Fruit fly (Drosophila melanogaster): ENCODE results near the gene CG11537.
A peak's percentile ranks its signal among the peaks of the same experiment; 100 is the strongest.

Gene CG11537

DNA sequence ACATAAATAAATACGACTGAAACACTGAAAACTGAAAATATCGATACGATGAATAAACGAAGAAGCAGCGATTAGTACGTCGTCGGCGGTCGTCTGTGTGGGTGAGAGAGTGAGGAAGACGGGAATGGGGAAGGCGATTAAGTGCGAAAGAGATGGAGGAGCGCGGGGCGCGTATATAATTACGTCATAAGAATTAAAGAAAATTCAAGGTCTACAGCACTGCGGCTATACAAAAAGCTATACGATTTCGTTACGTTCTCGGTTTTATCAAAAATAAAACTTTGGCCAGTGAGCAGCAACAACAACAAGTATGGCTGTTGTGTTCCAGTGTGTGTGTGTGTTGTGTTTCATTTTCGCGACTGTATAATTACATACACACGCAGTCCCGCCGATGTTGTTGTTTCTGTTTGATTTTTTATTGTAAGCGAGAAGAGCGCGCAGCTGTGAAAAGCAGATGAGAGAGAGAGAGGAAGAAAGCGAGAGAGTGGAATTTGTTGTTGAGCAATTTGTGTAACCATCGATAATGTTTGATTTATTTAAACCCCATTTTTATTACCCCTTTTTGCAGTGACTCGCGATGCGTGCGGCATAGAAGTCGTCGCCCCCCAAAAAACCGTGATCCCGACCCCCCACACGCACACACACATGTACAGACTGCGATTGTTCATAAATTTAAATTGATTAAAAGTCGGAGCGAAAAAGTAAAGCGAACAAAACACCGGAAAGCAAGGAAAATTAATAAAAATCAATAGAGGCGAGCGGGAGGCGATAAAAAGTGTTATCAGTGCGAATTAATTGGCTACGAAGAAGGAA is 6.0 kb upstream of the CG11537 start (continued):
- TF ChIP-seq Meics (GFP tag; optimal IDR thresholded peaks at IDR 0.05), result peak; percentile 76
- TF ChIP-seq Doc3 (GFP tag; IDR thresholded peaks at IDR 0.05; ENCODE audit: partially characterized antibody), result no peak
- peak; percentile 99 for TF ChIP-seq abd-A (tag; optimal IDR thresholded peaks at IDR 0.05)
- peak; percentile 86 for TF ChIP-seq sr (GFP tag; IDR thresholded peaks at IDR 0.05)
- TF ChIP-seq Eip74EF (GFP tag; optimal IDR thresholded peaks at IDR 0.05), result no peak
- no peak for TF ChIP-seq CG10431 (GFP tag; optimal IDR thresholded peaks at IDR 0.05)
- no peak for TF ChIP-seq ap (GFP tag; IDR thresholded peaks at IDR 0.05)
- TF ChIP-seq CG10565 (GFP tag; optimal IDR thresholded peaks at IDR 0.05), result no peak
- 0 out of 3 replicates have a peak, but pooled peaks have one; percentile 12 for TF ChIP-seq ci (GFP tag; IDR thresholded peaks at IDR 0.05)
- peak; percentile 63 for TF ChIP-seq CG18599 (GFP tag; optimal IDR thresholded peaks at IDR 0.05)
- peak; percentile 45 for TF ChIP-seq CG4328 (GFP tag; optimal IDR thresholded peaks at IDR 0.05)
- TF ChIP-seq row (GFP tag; IDR thresholded peaks at IDR 0.05), result 0 out of 3 replicates have a peak, but pooled peaks have one; percentile 39
- 0 out of 2 replicates have a peak, but pooled peaks have one; percentile 25 for TF ChIP-seq nerfin-2 (GFP tag; IDR thresholded peaks at IDR 0.05; ENCODE audit: partially characterized antibody)
- TF ChIP-seq trh (GFP tag; optimal IDR thresholded peaks at IDR 0.05), result no peak
- no peak for TF ChIP-seq Jarid2 (GFP tag; optimal IDR thresholded peaks at IDR 0.05)
- no peak for TF ChIP-seq CG11247 (GFP tag; IDR thresholded peaks at IDR 0.05)
- no peak for TF ChIP-seq tin (GFP tag; optimal IDR thresholded peaks at IDR 0.05)
- no peak for TF ChIP-seq bigmax (GFP tag; optimal IDR thresholded peaks at IDR 0.05)
- no peak for TF ChIP-seq CG3065 (GFP tag; optimal IDR thresholded peaks at IDR 0.05)
- TF ChIP-seq nerfin-1 (tag; optimal IDR thresholded peaks at IDR 0.05), result no peak
- TF ChIP-seq Rx (GFP tag; IDR thresholded peaks at IDR 0.05), result no peak
- TF ChIP-seq sd (tag; optimal IDR thresholded peaks at IDR 0.05), result peak; percentile 80
- peak; percentile 23; the same call in 1 of the 2 replicates for TF ChIP-seq ranshi (GFP tag; IDR thresholded peaks at IDR 0.05)
- TF ChIP-seq grau (tag; optimal IDR thresholded peaks at IDR 0.05), result no peak
- TF ChIP-seq C15 (GFP tag; IDR thresholded peaks at IDR 0.05), result no peak
- no peak for TF ChIP-seq CG18262 (tag; optimal IDR thresholded peaks at IDR 0.05)
- 0 out of 3 replicates have a peak, but pooled peaks have one; percentile 32 for TF ChIP-seq zfh1 (GFP tag; IDR thresholded peaks at IDR 0.05)
- TF ChIP-seq D (optimal IDR thresholded peaks at IDR 0.05), result no peak
- TF ChIP-seq D (GFP tag; optimal IDR thresholded peaks at IDR 0.05), result no peak
- TF ChIP-seq Atf6 (GFP tag; IDR thresholded peaks at IDR 0.05), result peak; percentile 51; the same call in 1 of the 2 replicates
- peak; percentile 46 for TF ChIP-seq cwo (GFP tag; optimal IDR thresholded peaks at IDR 0.05)
- no peak for TF ChIP-seq CG7372 (GFP tag; IDR thresholded peaks at IDR 0.05)
- no peak for TF ChIP-seq Myb (GFP tag; optimal IDR thresholded peaks at IDR 0.05)
- TF ChIP-seq CG9727 (GFP tag; optimal IDR thresholded peaks at IDR 0.05), result no peak
- no peak for TF ChIP-seq CG10274 (GFP tag; optimal IDR thresholded peaks at IDR 0.05)
- TF ChIP-seq aop (GFP tag; IDR thresholded peaks at IDR 0.05), result no peak
- TF ChIP-seq HHEX (GFP tag; optimal IDR thresholded peaks at IDR 0.05), result peak; percentile 16
- TF ChIP-seq ttk (GFP tag; IDR thresholded peaks at IDR 0.05), result no peak
- 0 out of 4 replicates have a peak, but pooled peaks have one; percentile 32 for TF ChIP-seq Dll (GFP tag; IDR thresholded peaks at IDR 0.05; ENCODE audit: partially characterized antibody)
- TF ChIP-seq Med (GFP tag), result peak; percentile 12
- peak; percentile 99 for TF ChIP-seq BtbVII (GFP tag; optimal IDR thresholded peaks at IDR 0.05)
- no peak for TF ChIP-seq insv (GFP tag; optimal IDR thresholded peaks at IDR 0.05)
- TF ChIP-seq fd3F (GFP tag; optimal IDR thresholded peaks at IDR 0.05), result no peak
- TF ChIP-seq CG7928 (GFP tag; optimal IDR thresholded peaks at IDR 0.05), result no peak
- peak; percentile 65 for TF ChIP-seq mirr (GFP tag; optimal IDR thresholded peaks at IDR 0.05)
- TF ChIP-seq cg (GFP tag; optimal IDR thresholded peaks at IDR 0.05), result peak; percentile 93
- TF ChIP-seq NK7.1 (GFP tag; optimal IDR thresholded peaks at IDR 0.05), result no peak
- peak; percentile 24; the same call in 1 of the 2 replicates for TF ChIP-seq bbx (GFP tag; IDR thresholded peaks at IDR 0.05; ENCODE audit: partially characterized antibody)

Data from whole organism, embryonic.